Worm (Caenorhabditis elegans) whole organism, young adult: Measurements from ENCODE around the gene ZK6.8.

Experiments used
- ama-1 ChIP-seq, 3 experiments: fragments of 150-350 bp in 1 of 3; sonication (generic microtip) in 2 of 3; optimal IDR thresholded peaks; 2 replicates each; lab custom pipeline; 2014 to 2018; ENCODE audit warnings: missing biosample characterization in 2 of 3, missing genetic modification characterization in 2 of 3, missing genetic modification reagents in 2 of 3
- athp-1 ChIP-seq: sonication (generic microtip); optimal IDR thresholded peaks from 2 replicates; lab custom pipeline; 2017; ENCODE audit warnings: mild to moderate bottlenecking, missing genetic modification characterization, missing compliant biosample characterization
- attf-6 ChIP-seq: fragments of 200-800 bp; sonication (Bioruptor generic); IDR thresholded peaks from 2 replicates; pipeline ENCODE4 v1.3.6; 2022; ENCODE audit warnings: missing genetic modification reagents, missing genetic modification characterization, missing compliant biosample characterization
- bed-2 ChIP-seq: fragments of 200-800 bp; sonication (Bioruptor generic); IDR thresholded peaks from 2 replicates; pipeline ENCODE4 v1.3.6; 2022; ENCODE audit warnings: missing genetic modification reagents, missing genetic modification characterization, missing compliant biosample characterization
- hrde-1 ChIP-seq: sonication (generic microtip); optimal IDR thresholded peaks from 2 replicates; lab custom pipeline; 2016; ENCODE audit warnings: missing genetic modification characterization, mild to moderate bottlenecking, missing compliant biosample characterization, moderate library complexity, missing genotype, missing genetic modification reagents, borderline replicate concordance
- hsf-1 ChIP-seq: fragments of 200-800 bp; sonication (Bioruptor generic); IDR thresholded peaks from 2 replicates; pipeline ENCODE4 v1.3.6; 2022; ENCODE audit warnings: missing genetic modification reagents, missing genetic modification characterization, missing compliant biosample characterization
- nfya-1 ChIP-seq: sonication (generic microtip); optimal IDR thresholded peaks from 2 replicates; lab custom pipeline; 2017; ENCODE audit warnings: antibody characterized with exemption, missing compliant biosample characterization, missing genetic modification characterization, borderline replicate concordance; ENCODE audit not compliant: insufficient read depth
- nhr-90 ChIP-seq: sonication (generic microtip); optimal IDR thresholded peaks from 2 replicates; lab custom pipeline; 2016; ENCODE audit warnings: missing genotype, mild to moderate bottlenecking, missing genetic modification characterization, missing compliant biosample characterization
- pha-4 ChIP-seq: fragments of 150-350 bp; sonication (generic microtip); optimal IDR thresholded peaks from 2 replicates; lab custom pipeline; 2014; ENCODE audit warnings: missing biosample characterization, missing genetic modification reagents, missing genetic modification characterization
- rpc-1 ChIP-seq, 2 experiments: fragments of 150-350 bp in 1 of 2; sonication (generic microtip) in 1 of 2; optimal IDR thresholded peaks; 2 replicates each; lab custom pipeline; 2014 to 2018; ENCODE audit warnings: missing biosample characterization in 1 of 2, missing genetic modification characterization in 1 of 2, missing genetic modification reagents in 1 of 2, missing genotype in 1 of 2
- snpc-1.3 ChIP-seq: sonication (generic microtip); optimal IDR thresholded peaks from 2 replicates; lab custom pipeline; 2017; ENCODE audit warnings: missing genetic modification characterization, mild to moderate bottlenecking, missing compliant biosample characterization, antibody characterized with exemption, moderate library complexity, missing genotype, missing genetic modification reagents; ENCODE audit not compliant: insufficient read depth
- unc-130 ChIP-seq: sonication (generic microtip); optimal IDR thresholded peaks from 2 replicates; lab custom pipeline; 2016; ENCODE audit warnings: missing genetic modification reagents, missing genetic modification characterization, missing compliant biosample characterization

ce11 chrV:432991-433390, 51.3 kb downstream of the ZK6.8 start:
- no peak for TF ChIP-seq rpc-1 (optimal IDR thresholded peaks at IDR 0.05; lab: Kevin White, UChicago)
- TF ChIP-seq rpc-1 (tag; optimal IDR thresholded peaks at IDR 0.05; lab: Kevin White, UChicago), result no peak
- TF ChIP-seq snpc-1.3 (tag; lab: Kevin White, UChicago), result no peak
- TF ChIP-seq nfya-1 (tag; lab: Kevin White, UChicago), result no peak
- TF ChIP-seq athp-1 (tag; lab: Kevin White, UChicago), result no peak
- TF ChIP-seq hsf-1 (GFP tag; lab: Robert Waterston, UW), result no peak
- no peak for TF ChIP-seq ama-1 (optimal IDR thresholded peaks at IDR 0.05; lab: Kevin White, UChicago)
- no peak for TF ChIP-seq ama-1 (GFP tag; optimal IDR thresholded peaks at IDR 0.05; lab: Kevin White, UChicago)
- no peak for TF ChIP-seq hrde-1
- TF ChIP-seq attf-6, result no peak
- no peak for TF ChIP-seq bed-2
- no peak for TF ChIP-seq pha-4 (tag; lab: Kevin White, UChicago)
- TF ChIP-seq unc-130 (GFP tag; lab: Kevin White, UChicago), result no peak
- TF ChIP-seq nhr-90 (tag; lab: Kevin White, UChicago), result no peak
